Fruit fly (Drosophila melanogaster) whole organism, embryonic: Measurements from ENCODE around the gene CG5697.
A peak's percentile ranks its signal among the peaks of the same experiment; 100 is the strongest.

Experiments used
- BtbVII ChIP-seq: fragments of 200-800 bp; sonication (Bioruptor generic); optimal IDR thresholded peaks from 3 replicates; lab custom pipeline; 2017; ENCODE audit warnings: missing biosample characterization, mild to moderate bottlenecking, missing genetic modification characterization
- CG1024 ChIP-seq: fragments of 200-800 bp; sonication (Bioruptor generic); IDR thresholded peaks from 2 replicates; pipeline ENCODE4 v1.3.6; 2022; ENCODE audit warnings: missing biosample characterization, missing genetic modification characterization
- CG10267 ChIP-seq: fragments of 200-800 bp; sonication (Bioruptor generic); optimal IDR thresholded peaks from 2 replicates; lab custom pipeline; 2018; ENCODE audit warnings: missing biosample characterization, mild to moderate bottlenecking, missing genetic modification characterization, moderate library complexity
- CG11085 ChIP-seq: fragments of 200-800 bp; sonication (Bioruptor generic); IDR thresholded peaks from 2 replicates; pipeline ENCODE4 v1.3.6; 2022; ENCODE audit warnings: missing biosample characterization, missing genetic modification characterization
- CG11093 ChIP-seq: fragments of 200-800 bp; sonication (Bioruptor generic); IDR thresholded peaks from 3 replicates; pipeline ENCODE4 v1.3.6; 2022; ENCODE audit warnings: missing biosample characterization, missing genetic modification characterization
- CG11560 ChIP-seq: fragments of 200-800 bp; sonication (Bioruptor generic); IDR thresholded peaks from 3 replicates; pipeline ENCODE4 v1.3.6; 2022; ENCODE audit warnings: missing biosample characterization, missing genetic modification characterization
- CG12219 ChIP-seq: fragments of 200-800 bp; sonication (Bioruptor generic); optimal IDR thresholded peaks from 3 replicates; lab custom pipeline; 2018; ENCODE audit warnings: missing biosample characterization, mild to moderate bottlenecking, missing genetic modification characterization
- CG14860 ChIP-seq: fragments of 200-800 bp; sonication (Bioruptor generic); IDR thresholded peaks from 3 replicates; pipeline ENCODE4 v1.3.6; 2022; ENCODE audit warnings: missing biosample characterization, missing genetic modification characterization; ENCODE audit not compliant: partially characterized antibody
- CG14965 ChIP-seq: fragments of 200-800 bp; sonication (Bioruptor generic); optimal IDR thresholded peaks from 2 replicates; lab custom pipeline; 2016; ENCODE audit warnings: missing biosample characterization, missing genetic modification characterization, borderline replicate concordance
- CG1647 ChIP-seq: fragments of 200-800 bp; sonication (Bioruptor generic); optimal IDR thresholded peaks from 3 replicates; lab custom pipeline; 2016; ENCODE audit warnings: missing biosample characterization, missing genetic modification characterization
- CG16779 ChIP-seq: fragments of 200-800 bp; sonication (Bioruptor generic); IDR thresholded peaks from 2 replicates; pipeline ENCODE4 v1.3.6; 2022; ENCODE audit warnings: missing biosample characterization, missing genetic modification characterization
- CG17186 ChIP-seq: fragments of 200-800 bp; sonication (Bioruptor generic); optimal IDR thresholded peaks from 3 replicates; lab custom pipeline; 2017; ENCODE audit warnings: missing biosample characterization, missing genetic modification reagents, missing genetic modification characterization
- CG17612 ChIP-seq: fragments of 200-800 bp; sonication (Bioruptor generic); IDR thresholded peaks from 2 replicates; pipeline ENCODE4 v1.3.6; 2022; ENCODE audit warnings: missing biosample characterization, missing genetic modification characterization
- CG18011 ChIP-seq: fragments of 200-800 bp; sonication (Bioruptor generic); optimal IDR thresholded peaks from 2 replicates; lab custom pipeline; 2017; ENCODE audit warnings: missing biosample characterization, missing genetic modification characterization, mild to moderate bottlenecking, moderate library complexity, missing genotype
- CG1832 ChIP-seq: fragments of 200-800 bp; sonication (Bioruptor generic); optimal IDR thresholded peaks from 2 replicates; lab custom pipeline; 2017; ENCODE audit warnings: missing biosample characterization, mild to moderate bottlenecking, missing genetic modification characterization, inconsistent platforms
- CG2116 ChIP-seq: fragments of 200-800 bp; sonication (Bioruptor generic); optimal IDR thresholded peaks from 3 replicates; lab custom pipeline; 2018; ENCODE audit warnings: missing biosample characterization, mild to moderate bottlenecking, missing genetic modification characterization
- CG2199 ChIP-seq: fragments of 200-800 bp; sonication (Bioruptor generic); IDR thresholded peaks from 3 replicates; pipeline ENCODE4 v1.3.6; 2022; ENCODE audit warnings: missing biosample characterization, missing genetic modification characterization
- CG30431 ChIP-seq: fragments of 200-800 bp; sonication (Bioruptor generic); optimal IDR thresholded peaks from 2 replicates; lab custom pipeline; 2017; ENCODE audit warnings: missing biosample characterization, missing genetic modification characterization
- CG6175 ChIP-seq: fragments of 200-800 bp; sonication (Bioruptor generic); IDR thresholded peaks from 3 replicates; pipeline ENCODE4 v1.3.6; 2022; ENCODE audit warnings: missing biosample characterization, missing genetic modification characterization
- CG9797 ChIP-seq: fragments of 200-800 bp; sonication (Bioruptor generic); optimal IDR thresholded peaks from 3 replicates; lab custom pipeline; 2018; ENCODE audit warnings: missing biosample characterization, mild to moderate bottlenecking, missing genetic modification characterization
- CG9876 ChIP-seq: fragments of 200-800 bp; sonication (Bioruptor generic); optimal IDR thresholded peaks from 2 replicates; lab custom pipeline; 2016; ENCODE audit warnings: missing biosample characterization, missing genetic modification characterization
- CG9932 ChIP-seq: fragments of 200-800 bp; sonication (Bioruptor generic); IDR thresholded peaks from 2 replicates; pipeline ENCODE4 v1.3.6; 2022; ENCODE audit warnings: missing biosample characterization, missing genetic modification characterization
- Elba2 ChIP-seq: fragments of 200-800 bp; sonication (Bioruptor generic); optimal IDR thresholded peaks from 3 replicates; lab custom pipeline; 2016; ENCODE audit warnings: missing biosample characterization, missing genetic modification characterization
- Hey ChIP-seq: fragments of 200-800 bp; sonication (Bioruptor generic); optimal IDR thresholded peaks from 3 replicates; lab custom pipeline; 2018; ENCODE audit warnings: missing biosample characterization, mild to moderate bottlenecking, missing genetic modification characterization
- Hmx ChIP-seq: fragments of 200-800 bp; sonication (Bioruptor generic); optimal IDR thresholded peaks from 2 replicates; lab custom pipeline; 2016; ENCODE audit warnings: missing biosample characterization, missing genetic modification characterization
- Hr39 ChIP-seq: fragments of >200 bp; optimal IDR thresholded peaks from 2 replicates; lab custom pipeline; 2017
- Max ChIP-seq: fragments of 200-800 bp; sonication (Bioruptor generic); optimal IDR thresholded peaks from 2 replicates; lab custom pipeline; 2016; ENCODE audit warnings: missing biosample characterization, mild to moderate bottlenecking, missing genetic modification characterization
- Ssrp ChIP-seq: fragments of 200-800 bp; sonication (Bioruptor generic); optimal IDR thresholded peaks from 2 replicates; lab custom pipeline; 2018; ENCODE audit warnings: missing biosample characterization, mild to moderate bottlenecking, missing genetic modification characterization, moderate library complexity
- Trl ChIP-seq, 3 experiments: fragments of >200 bp in 2 of 3; fragments of 200-800 bp in 1 of 3; sonication (Bioruptor generic) in 1 of 3; optimal IDR thresholded peaks; 2 replicates in 1 of 3; 3 replicates in 2 of 3; lab custom pipeline; 2016 to 2017; ENCODE audit warnings: missing biosample characterization in 1 of 3, missing genetic modification characterization in 1 of 3
- ac ChIP-seq: fragments of 200-800 bp; sonication (Bioruptor generic); optimal IDR thresholded peaks from 3 replicates; lab custom pipeline; 2017; ENCODE audit warnings: missing biosample characterization, mild to moderate bottlenecking, missing genetic modification characterization
- bigmax ChIP-seq: fragments of 200-800 bp; sonication (Bioruptor generic); optimal IDR thresholded peaks from 2 replicates; lab custom pipeline; 2018; ENCODE audit warnings: missing biosample characterization, mild to moderate bottlenecking, missing genetic modification characterization
- ci ChIP-seq: fragments of 200-800 bp; sonication (Bioruptor generic); IDR thresholded peaks from 3 replicates; pipeline ENCODE4 v1.3.6; 2022; ENCODE audit warnings: missing biosample characterization, missing genetic modification characterization
- dpn ChIP-seq, 2 experiments: fragments of 200-800 bp; sonication (Bioruptor generic); optimal IDR thresholded peaks; 3 replicates each; lab custom pipeline; 2016; ENCODE audit warnings: missing biosample characterization in 2 of 2, missing genetic modification characterization in 2 of 2
- esg ChIP-seq: fragments of 200-800 bp; sonication (Bioruptor generic); conservative IDR thresholded peaks from 2 replicates; pipeline ENCODE4 v1.3.6; 2022; ENCODE audit warnings: missing biosample characterization, missing genetic modification characterization
- eve ChIP-seq, 2 experiments: fragments of >200 bp; optimal IDR thresholded peaks; 2 replicates each; lab custom pipeline; 2017; ENCODE audit warnings: missing biosample characterization in 2 of 2, missing genetic modification characterization in 2 of 2
- exex ChIP-seq: fragments of 200-800 bp; sonication (Bioruptor generic); optimal IDR thresholded peaks from 4 replicates; lab custom pipeline; 2018; ENCODE audit warnings: missing biosample characterization, mild to moderate bottlenecking, missing genetic modification characterization, moderate library complexity
- gem ChIP-seq: fragments of 200-800 bp; sonication (Bioruptor generic); optimal IDR thresholded peaks from 2 replicates; lab custom pipeline; 2019; ENCODE audit warnings: missing biosample characterization, mild to moderate bottlenecking, missing genetic modification characterization, moderate library complexity
- lbe ChIP-seq: fragments of 200-800 bp; sonication (Bioruptor generic); optimal IDR thresholded peaks from 2 replicates; lab custom pipeline; 2016; ENCODE audit warnings: missing biosample characterization, mild to moderate bottlenecking, missing genetic modification characterization
- nmo ChIP-seq: fragments of 200-800 bp; sonication (Bioruptor generic); optimal IDR thresholded peaks from 2 replicates; lab custom pipeline; 2018; ENCODE audit warnings: missing biosample characterization, mild to moderate bottlenecking, missing genetic modification characterization, moderate library complexity
- pb ChIP-seq: fragments of 200-800 bp; sonication (Bioruptor generic); optimal IDR thresholded peaks from 3 replicates; lab custom pipeline; 2016; ENCODE audit warnings: missing biosample characterization, missing genetic modification characterization
- phol ChIP-seq: fragments of 200-800 bp; sonication (Bioruptor generic); optimal IDR thresholded peaks from 3 replicates; lab custom pipeline; 2018; ENCODE audit warnings: missing biosample characterization, mild to moderate bottlenecking, missing genetic modification characterization, moderate library complexity
- row ChIP-seq: fragments of 200-800 bp; sonication (Bioruptor generic); IDR thresholded peaks from 3 replicates; pipeline ENCODE4 v1.3.6; 2022; ENCODE audit warnings: missing biosample characterization, missing genetic modification characterization
- sens ChIP-seq: fragments of 200-800 bp; sonication (Bioruptor generic); peaks from one replicate; lab custom pipeline; 2016; ENCODE audit warnings: missing biosample characterization, missing genetic modification characterization
- slou ChIP-seq: fragments of 200-800 bp; sonication (Bioruptor generic); optimal IDR thresholded peaks from 3 replicates; lab custom pipeline; 2016; ENCODE audit warnings: missing biosample characterization, missing genetic modification characterization
- sug ChIP-seq: fragments of 200-800 bp; optimal IDR thresholded peaks from 2 replicates; lab custom pipeline; 2019; ENCODE audit warnings: missing biosample characterization, mild to moderate bottlenecking, missing genetic modification characterization, moderate library complexity
- tll ChIP-seq, 2 experiments: fragments of 200-800 bp in 1 of 2; fragments of >200 bp in 1 of 2; sonication (Bioruptor generic) in 1 of 2; optimal IDR thresholded peaks; 2 replicates each; lab custom pipeline; 2017 to 2019; ENCODE audit warnings: missing biosample characterization in 2 of 2, missing genetic modification characterization in 2 of 2, mild to moderate bottlenecking in 1 of 2, moderate library complexity in 1 of 2
- wdn ChIP-seq: fragments of 200-800 bp; sonication (Bioruptor generic); IDR thresholded peaks from 2 replicates; pipeline ENCODE4 v1.3.6; 2022; ENCODE audit warnings: missing biosample characterization, missing genetic modification characterization
- zfh1 ChIP-seq: fragments of 200-800 bp; sonication (Bioruptor generic); IDR thresholded peaks from 3 replicates; pipeline ENCODE4 v1.3.6; 2022; ENCODE audit warnings: missing biosample characterization, missing genetic modification characterization

The CG5697 gene

dm6 chr3R:21050875-21051274 is 35.1 kb downstream of the CG5697 start, which contains the start of gene Jhbp15:
Gene Jhbp15 (minus strand): TSS chr3R:21050975.
- TF ChIP-seq CG1832 (GFP tag; lab: Kevin White, UChicago) (no peak), CG11093 (GFP tag; lab: Robert Waterston, UW) (no peak), CG11085 (GFP tag; lab: Robert Waterston, UW) (no peak), CG30431 (no peak), CG17612 (GFP tag; lab: Robert Waterston, UW) (no peak), CG16779 (no peak), CG18011 (no peak), CG1024 (no peak), wdn (GFP tag; lab: Robert Waterston, UW) (no peak), CG11560 (no peak), CG9932 (GFP tag; lab: Robert Waterston, UW) (no peak), nmo (GFP tag; lab: Kevin White, UChicago) (no peak), phol (tag; lab: Kevin White, UChicago) (no peak), CG17186 (no peak)

- TF ChIP-seq CG10267 (tag; lab: Kevin White, UChicago) (no peak), zfh1 (GFP tag; lab: Robert Waterston, UW) (no peak), pb (GFP tag; lab: Kevin White, UChicago) (no peak), CG1647 (GFP tag; lab: Kevin White, UChicago) (no peak), Hmx (GFP tag; lab: Kevin White, UChicago) (no peak), ci (no peak), CG12219 (GFP tag; lab: Kevin White, UChicago) (no peak), CG6175 (GFP tag; lab: Robert Waterston, UW) (no peak), dpn (GFP tag; optimal IDR thresholded peaks at IDR 0.05; lab: Kevin White, UChicago) (no peak), CG17612 (GFP tag; lab: Robert Waterston, UW) (no peak), CG9876 (no peak), Ssrp (tag; lab: Kevin White, UChicago) (no peak), Hey (no peak), slou (GFP tag; lab: Kevin White, UChicago) (no peak), CG14860 (GFP tag; lab: Robert Waterston, UW) (no peak), CG9797 (GFP tag; lab: Kevin White, UChicago) (no peak), CG14965 (GFP tag; lab: Kevin White, UChicago) (no peak), esg (GFP tag; lab: Robert Waterston, UW) (no peak)
Observed at dm6 chr3R:21057519-21057918, 41.8 kb downstream of the CG5697 start.

dm6 chr3R:21059486-21060356 is 44.0 kb downstream of the CG5697 start:
- peak; percentile 88; the same call in 2 of the 3 replicates for TF ChIP-seq CG2199 (GFP tag; lab: Robert Waterston, UW)
- TF ChIP-seq gem (tag; lab: Kevin White, UChicago), result no peak
- no peak for TF ChIP-seq tll (GFP tag; optimal IDR thresholded peaks at IDR 0.05; lab: Kevin White, UChicago)
- no peak for TF ChIP-seq row
- peak; percentile 6 for TF ChIP-seq sug (tag; lab: Kevin White, UChicago)
- peak; percentile 41 for TF ChIP-seq lbe
- TF ChIP-seq Elba2 (GFP tag; lab: Kevin White, UChicago), result peak; percentile 62
- peak; percentile 73 for TF ChIP-seq exex (tag; lab: Kevin White, UChicago)
- peak; percentile 72 to 80 for TF ChIP-seq Trl (optimal IDR thresholded peaks at IDR 0.05; lab: Kevin White, UChicago)
- TF ChIP-seq Trl (GFP tag; optimal IDR thresholded peaks at IDR 0.05; lab: Kevin White, UChicago), result no peak
- no peak for TF ChIP-seq ac (GFP tag; lab: Kevin White, UChicago)
- TF ChIP-seq bigmax (GFP tag; lab: Kevin White, UChicago), result no peak
- TF ChIP-seq eve (GFP tag; optimal IDR thresholded peaks at IDR 0.05; lab: Kevin White, UChicago), result peak in 1 of 2 experiments; percentile 69
- peak; percentile 23 for TF ChIP-seq BtbVII (GFP tag; lab: Kevin White, UChicago)
- peak; percentile 4 for TF ChIP-seq CG2116 (GFP tag; lab: Kevin White, UChicago)
- TF ChIP-seq Hey, result peak; percentile 24
- peak; percentile 31 for TF ChIP-seq Max (GFP tag; lab: Kevin White, UChicago)
- TF ChIP-seq Hr39 (lab: Kevin White, UChicago), result no peak
- TF ChIP-seq sens (GFP tag; lab: Kevin White, UChicago), result peak; percentile 61
